Fruit fly (Drosophila melanogaster) whole organism, embryonic: Measurements from ENCODE around the gene Lamtor5.

Experiments used
- Ada2b ChIP-seq: fragments of 200-800 bp; sonication (Bioruptor generic); IDR thresholded peaks from 2 replicates; pipeline ENCODE4 v1.3.6; 2022; ENCODE audit warnings: missing biosample characterization, missing genetic modification characterization
- Antp ChIP-seq: fragments of 200-800 bp; sonication (Bioruptor generic); optimal IDR thresholded peaks from 3 replicates; lab custom pipeline; 2016; ENCODE audit warnings: missing biosample characterization, missing genetic modification characterization
- Bdp1 ChIP-seq: fragments of 200-800 bp; sonication (Bioruptor generic); optimal IDR thresholded peaks from 3 replicates; lab custom pipeline; 2016; ENCODE audit warnings: missing biosample characterization, missing genetic modification characterization
- CG10274 ChIP-seq: fragments of 200-800 bp; sonication (Bioruptor generic); optimal IDR thresholded peaks from 3 replicates; lab custom pipeline; 2017; ENCODE audit warnings: missing biosample characterization, mild to moderate bottlenecking, missing genetic modification characterization
- CG10979 ChIP-seq: fragments of 200-800 bp; sonication (Bioruptor generic); optimal IDR thresholded peaks from 2 replicates; lab custom pipeline; 2018; ENCODE audit warnings: missing biosample characterization, mild to moderate bottlenecking, missing genetic modification characterization, moderate library complexity
- CG11456 ChIP-seq: fragments of 200-800 bp; sonication (Bioruptor generic); IDR thresholded peaks from 3 replicates; pipeline ENCODE4 v1.3.6; 2022; ENCODE audit warnings: missing biosample characterization, missing genetic modification characterization
- CG11504 ChIP-seq: fragments of 200-800 bp; sonication (Bioruptor generic); optimal IDR thresholded peaks from 3 replicates; lab custom pipeline; 2019; ENCODE audit warnings: missing biosample characterization, mild to moderate bottlenecking, missing genetic modification characterization, moderate library complexity
- CG12219 ChIP-seq: fragments of 200-800 bp; sonication (Bioruptor generic); optimal IDR thresholded peaks from 3 replicates; lab custom pipeline; 2018; ENCODE audit warnings: missing biosample characterization, mild to moderate bottlenecking, missing genetic modification characterization
- CG12942 ChIP-seq: fragments of 200-800 bp; sonication (Bioruptor generic); optimal IDR thresholded peaks from 3 replicates; lab custom pipeline; 2016; ENCODE audit warnings: missing biosample characterization, missing genetic modification characterization
- CG15514 ChIP-seq: fragments of 200-800 bp; sonication (Bioruptor generic); optimal IDR thresholded peaks from 3 replicates; lab custom pipeline; 2017; ENCODE audit warnings: missing biosample characterization, missing genetic modification characterization, mild to moderate bottlenecking, moderate library complexity, missing genetic modification reagents
- CG16815 ChIP-seq: fragments of 200-800 bp; sonication (Bioruptor generic); optimal IDR thresholded peaks from 3 replicates; lab custom pipeline; 2017; ENCODE audit warnings: missing biosample characterization, mild to moderate bottlenecking, missing genetic modification characterization
- CG17912 ChIP-seq: fragments of 200-800 bp; sonication (Bioruptor generic); optimal IDR thresholded peaks from 2 replicates; lab custom pipeline; 2018; ENCODE audit warnings: missing biosample characterization, mild to moderate bottlenecking, missing genetic modification characterization
- CG1832 ChIP-seq: fragments of 200-800 bp; sonication (Bioruptor generic); optimal IDR thresholded peaks from 2 replicates; lab custom pipeline; 2017; ENCODE audit warnings: missing biosample characterization, mild to moderate bottlenecking, missing genetic modification characterization, inconsistent platforms
- CG18764 ChIP-seq: fragments of 200-800 bp; sonication (Bioruptor generic); optimal IDR thresholded peaks from 3 replicates; lab custom pipeline; 2016; ENCODE audit warnings: missing biosample characterization, missing genetic modification characterization
- CG3281 ChIP-seq: fragments of 200-800 bp; sonication (Bioruptor generic); optimal IDR thresholded peaks from 3 replicates; lab custom pipeline; 2017; ENCODE audit warnings: missing biosample characterization, mild to moderate bottlenecking, missing genetic modification characterization
- CG33213 ChIP-seq: fragments of 200-800 bp; sonication (Bioruptor generic); optimal IDR thresholded peaks from 3 replicates; lab custom pipeline; 2016; ENCODE audit warnings: missing biosample characterization, missing genetic modification characterization
- CG4854 ChIP-seq: fragments of 200-800 bp; sonication (Bioruptor generic); optimal IDR thresholded peaks from 2 replicates; lab custom pipeline; 2016; ENCODE audit warnings: missing biosample characterization, missing genetic modification characterization, inconsistent platforms
- CG5245 ChIP-seq: fragments of 200-800 bp; sonication (Bioruptor generic); optimal IDR thresholded peaks from 3 replicates; lab custom pipeline; 2016; ENCODE audit warnings: missing biosample characterization, missing genetic modification characterization
- CG7928 ChIP-seq: fragments of 200-800 bp; sonication (Bioruptor generic); optimal IDR thresholded peaks from 2 replicates; lab custom pipeline; 2017; ENCODE audit warnings: missing biosample characterization, mild to moderate bottlenecking, missing genetic modification characterization
- CG8089 ChIP-seq: fragments of 200-800 bp; sonication (Bioruptor generic); optimal IDR thresholded peaks from 3 replicates; lab custom pipeline; 2016; ENCODE audit warnings: missing biosample characterization, missing genetic modification characterization
- CHES-1-like ChIP-seq: fragments of 200-800 bp; sonication (Bioruptor generic); optimal IDR thresholded peaks from 2 replicates; lab custom pipeline; 2016; ENCODE audit warnings: missing biosample characterization, missing genetic modification characterization
- CTCF ChIP-seq: fragments of 200-800 bp; sonication (Bioruptor generic); optimal IDR thresholded peaks from 2 replicates; lab custom pipeline; 2017; ENCODE audit warnings: missing biosample characterization, mild to moderate bottlenecking, missing genetic modification characterization, moderate library complexity
- D ChIP-seq, 2 experiments: fragments of 200-800 bp in 1 of 2; fragments of >200 bp in 1 of 2; sonication (Bioruptor generic) in 1 of 2; optimal IDR thresholded peaks; 2 replicates in 1 of 2; 3 replicates in 1 of 2; lab custom pipeline; 2017; ENCODE audit warnings: mild to moderate bottlenecking in 1 of 2, missing biosample characterization in 1 of 2, missing genetic modification characterization in 1 of 2, missing genetic modification reagents in 1 of 2
- Doc2 ChIP-seq: fragments of 200-800 bp; sonication (Bioruptor generic); IDR thresholded peaks from 2 replicates; pipeline ENCODE4 v1.3.6; 2022; ENCODE audit warnings: missing biosample characterization, missing genetic modification characterization
- HLH4C ChIP-seq: fragments of 200-800 bp; sonication (Bioruptor generic); IDR thresholded peaks from 3 replicates; pipeline ENCODE4 v1.3.6; 2022; ENCODE audit warnings: missing biosample characterization, missing genetic modification characterization; ENCODE audit not compliant: partially characterized antibody
- HLHmδ ChIP-seq: fragments of 200-800 bp; sonication (Bioruptor generic); optimal IDR thresholded peaks from 2 replicates; lab custom pipeline; 2018; ENCODE audit warnings: missing biosample characterization, mild to moderate bottlenecking, missing genetic modification characterization, moderate library complexity
- Hey ChIP-seq: fragments of 200-800 bp; sonication (Bioruptor generic); optimal IDR thresholded peaks from 3 replicates; lab custom pipeline; 2018; ENCODE audit warnings: missing biosample characterization, mild to moderate bottlenecking, missing genetic modification characterization
- MESR4 ChIP-seq: fragments of 200-800 bp; sonication (Bioruptor generic); optimal IDR thresholded peaks from 2 replicates; lab custom pipeline; 2018; ENCODE audit warnings: missing biosample characterization, mild to moderate bottlenecking, missing genetic modification characterization, moderate library complexity
- NC2β ChIP-seq: fragments of 200-800 bp; sonication (Bioruptor generic); optimal IDR thresholded peaks from 2 replicates; lab custom pipeline; 2016; ENCODE audit warnings: missing biosample characterization, missing genetic modification characterization
- Optix ChIP-seq: fragments of 200-800 bp; sonication (Bioruptor generic); IDR thresholded peaks from 3 replicates; pipeline ENCODE4 v1.3.6; 2022; ENCODE audit warnings: missing biosample characterization, missing genetic modification characterization
- Ptx1 ChIP-seq: fragments of 200-800 bp; sonication (Bioruptor generic); IDR thresholded peaks from 2 replicates; pipeline ENCODE4 v1.3.6; 2022; ENCODE audit warnings: missing biosample characterization, missing genetic modification characterization
- Scr ChIP-seq: fragments of 200-800 bp; sonication (Bioruptor generic); IDR thresholded peaks from 2 replicates; pipeline ENCODE4 v1.3.6; 2022; ENCODE audit warnings: missing biosample characterization, missing genetic modification characterization; ENCODE audit not compliant: partially characterized antibody
- Sox102F ChIP-seq: fragments of 200-800 bp; sonication (Bioruptor generic); optimal IDR thresholded peaks from 2 replicates; lab custom pipeline; 2018; ENCODE audit warnings: missing biosample characterization, mild to moderate bottlenecking, missing genetic modification characterization, moderate library complexity
- Trl ChIP-seq, 3 experiments: fragments of >200 bp in 2 of 3; fragments of 200-800 bp in 1 of 3; sonication (Bioruptor generic) in 1 of 3; optimal IDR thresholded peaks; 2 replicates in 1 of 3; 3 replicates in 2 of 3; lab custom pipeline; 2016 to 2017; ENCODE audit warnings: missing biosample characterization in 1 of 3, missing genetic modification characterization in 1 of 3
- amos ChIP-seq: fragments of 200-800 bp; sonication (Bioruptor generic); IDR thresholded peaks from 2 replicates; pipeline ENCODE4 v1.3.6; 2022; ENCODE audit warnings: missing biosample characterization, missing genetic modification characterization; ENCODE audit not compliant: partially characterized antibody
- btn ChIP-seq: fragments of 200-800 bp; sonication (Bioruptor generic); optimal IDR thresholded peaks from 2 replicates; lab custom pipeline; 2016; ENCODE audit warnings: missing biosample characterization, missing genetic modification characterization
- cato ChIP-seq: fragments of 200-800 bp; sonication (Bioruptor generic); optimal IDR thresholded peaks from 2 replicates; lab custom pipeline; 2016; ENCODE audit warnings: missing biosample characterization, missing genetic modification characterization, borderline replicate concordance
- dan ChIP-seq: fragments of 200-800 bp; sonication (Bioruptor generic); IDR thresholded peaks from 2 replicates; pipeline ENCODE4 v1.3.6; 2022; ENCODE audit warnings: missing biosample characterization, missing genetic modification characterization
- dmrt99B ChIP-seq: fragments of 200-800 bp; sonication (Bioruptor generic); optimal IDR thresholded peaks from 2 replicates; lab custom pipeline; 2018; ENCODE audit warnings: missing biosample characterization, mild to moderate bottlenecking, missing genetic modification characterization, moderate library complexity
- fd64A ChIP-seq: fragments of 200-800 bp; sonication (Bioruptor generic); optimal IDR thresholded peaks from 3 replicates; lab custom pipeline; 2018; ENCODE audit warnings: missing biosample characterization, mild to moderate bottlenecking, missing genetic modification characterization
- gce ChIP-seq: fragments of 200-800 bp; sonication (Bioruptor generic); IDR thresholded peaks from 3 replicates; pipeline ENCODE4 v1.3.6; 2022; ENCODE audit warnings: missing biosample characterization, missing genetic modification characterization
- grau ChIP-seq: fragments of 200-800 bp; optimal IDR thresholded peaks from 3 replicates; lab custom pipeline; 2019; ENCODE audit warnings: missing biosample characterization, mild to moderate bottlenecking, missing genetic modification characterization, moderate library complexity
- pan ChIP-seq, 4 experiments: fragments of >200 bp in 3 of 4; fragments of 200-800 bp in 1 of 4; sonication (Bioruptor generic) in 1 of 4; optimal IDR thresholded peaks in 3 of 4; IDR thresholded peaks in 1 of 4; 2 replicates each; pipeline versions ENCODE4 v1.3.6 to Lab custom; 2017 to 2022; ENCODE audit warnings: missing biosample characterization in 2 of 4, missing genetic modification characterization in 2 of 4, mixed read lengths in 1 of 4
- pfk ChIP-seq: fragments of 200-800 bp; sonication (Bioruptor generic); optimal IDR thresholded peaks from 2 replicates; lab custom pipeline; 2018; ENCODE audit warnings: missing biosample characterization, mild to moderate bottlenecking, missing genetic modification characterization, moderate library complexity
- run ChIP-seq: fragments of 200-800 bp; sonication (Bioruptor generic); optimal IDR thresholded peaks from 3 replicates; lab custom pipeline; 2018; ENCODE audit warnings: missing biosample characterization, mild to moderate bottlenecking, missing genetic modification characterization
- sens-2 ChIP-seq: fragments of 200-800 bp; sonication (Bioruptor generic); IDR thresholded peaks from 2 replicates; pipeline ENCODE4 v1.3.6; 2022; ENCODE audit warnings: missing biosample characterization, missing genetic modification characterization
- sisA ChIP-seq: fragments of 200-800 bp; sonication (Bioruptor generic); IDR thresholded peaks from 2 replicates; pipeline ENCODE4 v1.3.6; 2022; ENCODE audit warnings: missing biosample characterization, missing genetic modification characterization
- sqz ChIP-seq: fragments of 200-800 bp; sonication (Bioruptor generic); optimal IDR thresholded peaks from 3 replicates; lab custom pipeline; 2018; ENCODE audit warnings: missing biosample characterization, mild to moderate bottlenecking, missing genetic modification characterization
- toy ChIP-seq: fragments of 200-800 bp; sonication (Bioruptor generic); IDR thresholded peaks from 2 replicates; pipeline ENCODE4 v1.3.6; 2022; ENCODE audit warnings: missing biosample characterization, missing genetic modification characterization
- vfl ChIP-seq: fragments of 200-800 bp; sonication (Bioruptor generic); optimal IDR thresholded peaks from 2 replicates; lab custom pipeline; 2016; ENCODE audit warnings: missing biosample characterization, missing genetic modification characterization

Gene Lamtor5

dm6 chrX:1854070-1854469 lies 4.7 kb downstream of the Lamtor5 start (continued):
- TF ChIP-seq sens-2 (GFP tag; lab: Robert Waterston, UW) (no peak), dan (GFP tag; lab: Robert Waterston, UW) (no peak), Ptx1 (no peak), NC2β (GFP tag; lab: Kevin White, UChicago) (no peak), sisA (GFP tag; lab: Robert Waterston, UW) (no peak), Doc2 (GFP tag; lab: Robert Waterston, UW) (no peak), pan (optimal IDR thresholded peaks at IDR 0.05; lab: Kevin White, UChicago) (no peak), pan (GFP tag; optimal IDR thresholded peaks at IDR 0.05 in 1 of 2, IDR thresholded peaks at IDR 0.05 in 1 of 2) (peak in 1 of 2 experiments; percentile 46), btn (peak; percentile 21), CG10274 (peak; percentile 15), HLH4C (GFP tag; lab: Robert Waterston, UW) (no peak), fd64A (GFP tag; lab: Kevin White, UChicago) (no peak), dmrt99B (tag; lab: Kevin White, UChicago) (peak; percentile 26), cato (GFP tag; lab: Kevin White, UChicago) (no peak), CG11504 (peak; percentile 30), MESR4 (no peak), CG7928 (GFP tag; lab: Kevin White, UChicago) (peak; percentile 53), CG12219 (GFP tag; lab: Kevin White, UChicago) (peak; percentile 47), CG8089 (GFP tag; lab: Kevin White, UChicago) (peak; percentile 41), CG33213 (peak; percentile 64), grau (tag; lab: Kevin White, UChicago) (peak; percentile 30), toy (GFP tag; lab: Robert Waterston, UW) (peak; percentile 62), CG16815 (GFP tag; lab: Kevin White, UChicago) (no peak), D (optimal IDR thresholded peaks at IDR 0.05; lab: Kevin White, UChicago) (no peak), D (GFP tag; optimal IDR thresholded peaks at IDR 0.05; lab: Kevin White, UChicago) (no peak), CHES-1-like (GFP tag; lab: Kevin White, UChicago) (peak; percentile 70), vfl (GFP tag; lab: Kevin White, UChicago) (no peak), CG18764 (peak; percentile 38), Bdp1 (peak; percentile 43), CG11456 (GFP tag; lab: Robert Waterston, UW) (peak; percentile 81), amos (GFP tag; lab: Robert Waterston, UW) (no peak), CG17912 (GFP tag; lab: Kevin White, UChicago) (no peak), Hey (tag; lab: Kevin White, UChicago) (peak; percentile 73), pfk (peak; percentile 43), HLHmδ (no peak), Ada2b (GFP tag; lab: Robert Waterston, UW) (peak; percentile 29; the same call in 1 of the 2 replicates), Optix (GFP tag; lab: Robert Waterston, UW) (no peak), CG10979 (no peak), Antp (GFP tag; lab: Kevin White, UChicago) (peak; percentile 46), Trl (optimal IDR thresholded peaks at IDR 0.05; lab: Kevin White, UChicago) (no peak), Trl (GFP tag; optimal IDR thresholded peaks at IDR 0.05; lab: Kevin White, UChicago) (peak; percentile 80), CG5245 (GFP tag; lab: Kevin White, UChicago) (no peak), CG1832 (GFP tag; lab: Kevin White, UChicago) (peak; percentile 30), run (peak; percentile 17), gce (GFP tag; lab: Robert Waterston, UW) (peak; percentile 62; the same call in 1 of the 3 replicates), CG15514 (GFP tag; lab: Kevin White, UChicago) (peak; percentile 92), Scr (GFP tag; lab: Robert Waterston, UW) (no peak), CG4854 (GFP tag; lab: Kevin White, UChicago) (peak; percentile 72), sqz (GFP tag; lab: Kevin White, UChicago) (no peak), CTCF (GFP tag; lab: Kevin White, UChicago) (no peak), Sox102F (GFP tag; lab: Kevin White, UChicago) (peak; percentile 14), CG12942 (GFP tag; lab: Kevin White, UChicago) (peak; percentile 55), CG3281 (GFP tag; lab: Kevin White, UChicago) (peak; percentile 86)
